Fruit fly (Drosophila melanogaster): ENCODE data around the gene Sodh1.

The Sodh1 gene

dm6 chr3R:7040894-7041293 lies 11.2 kb upstream of the Sodh1 start:
- TF ChIP-seq sv (GFP tag; optimal IDR thresholded peaks at IDR 0.05) (no peak), Vsx2 (GFP tag; optimal IDR thresholded peaks at IDR 0.05; ENCODE audit: partially characterized antibody) (no peak), Myc (optimal IDR thresholded peaks at IDR 0.05) (no peak), fru (GFP tag; optimal IDR thresholded peaks at IDR 0.05) (no peak), CG9705 (GFP tag; optimal IDR thresholded peaks at IDR 0.05) (no peak), Abd-B (GFP tag; optimal IDR thresholded peaks at IDR 0.05) (no peak)

dm6 chr3R:7044016-7044415 lies 8.1 kb upstream of the Sodh1 start:
- TF ChIP-seq lola (GFP tag; optimal IDR thresholded peaks at IDR 0.05): no peak
- no peak for TF ChIP-seq CG9705 (GFP tag; optimal IDR thresholded peaks at IDR 0.05)
- no peak for TF ChIP-seq Sp1 (GFP tag; optimal IDR thresholded peaks at IDR 0.05)
- no peak for TF ChIP-seq GATAd (GFP tag; optimal IDR thresholded peaks at IDR 0.05)
- TF ChIP-seq pan (optimal IDR thresholded peaks at IDR 0.05): no peak
- no peak for TF ChIP-seq Myc (optimal IDR thresholded peaks at IDR 0.05)
- TF ChIP-seq CG32264 (GFP tag; optimal IDR thresholded peaks at IDR 0.05): no peak
- no peak for TF ChIP-seq ey (GFP tag; optimal IDR thresholded peaks at IDR 0.05)
- TF ChIP-seq Hr78 (GFP tag; optimal IDR thresholded peaks at IDR 0.05): no peak
- no peak for TF ChIP-seq h (GFP tag; optimal IDR thresholded peaks at IDR 0.05)
- TF ChIP-seq Hr83 (GFP tag; optimal IDR thresholded peaks at IDR 0.05; ENCODE audit: poor library complexity, severe bottlenecking): no peak
- TF ChIP-seq tai (GFP tag; optimal IDR thresholded peaks at IDR 0.05): no peak
- TF ChIP-seq CrebA (GFP tag; optimal IDR thresholded peaks at IDR 0.05; ENCODE audit: borderline replicate concordance): no peak

- TF ChIP-seq Abd-B (GFP tag; optimal IDR thresholded peaks at IDR 0.05) (no peak), CG9705 (GFP tag; optimal IDR thresholded peaks at IDR 0.05) (no peak), lola (GFP tag; optimal IDR thresholded peaks at IDR 0.05) (no peak), Sp1 (GFP tag; optimal IDR thresholded peaks at IDR 0.05) (no peak), dl (GFP tag; optimal IDR thresholded peaks at IDR 0.05; ENCODE audit: insufficient read depth in 1 of 2, partially characterized antibody in 2 of 2) (no peak), Vsx2 (GFP tag; optimal IDR thresholded peaks at IDR 0.05; ENCODE audit: partially characterized antibody) (no peak), tai (GFP tag; optimal IDR thresholded peaks at IDR 0.05) (no peak), Hr78 (GFP tag; optimal IDR thresholded peaks at IDR 0.05) (no peak), ey (GFP tag; optimal IDR thresholded peaks at IDR 0.05) (no peak), rgr (GFP tag; optimal IDR thresholded peaks at IDR 0.05) (no peak), OdsH (GFP tag; optimal IDR thresholded peaks at IDR 0.05) (no peak), woc (GFP tag; optimal IDR thresholded peaks at IDR 0.05) (no peak), Jra (GFP tag; optimal IDR thresholded peaks at IDR 0.05) (no peak), Hr83 (GFP tag; optimal IDR thresholded peaks at IDR 0.05; ENCODE audit: poor library complexity, severe bottlenecking) (no peak), dsf (GFP tag; optimal IDR thresholded peaks at IDR 0.05; ENCODE audit: borderline replicate concordance) (no peak), Mio (GFP tag; optimal IDR thresholded peaks at IDR 0.05) (no peak), h (GFP tag; optimal IDR thresholded peaks at IDR 0.05) (no peak), usp (GFP tag; optimal IDR thresholded peaks at IDR 0.05) (no peak)
Observed at dm6 chr3R:7054286-7054685, 2.2 kb downstream of the Sodh1 start, which contains the start of gene CG1979. TSS of gene CG1979 (plus strand) at chr3R:7054586.

DNA sequence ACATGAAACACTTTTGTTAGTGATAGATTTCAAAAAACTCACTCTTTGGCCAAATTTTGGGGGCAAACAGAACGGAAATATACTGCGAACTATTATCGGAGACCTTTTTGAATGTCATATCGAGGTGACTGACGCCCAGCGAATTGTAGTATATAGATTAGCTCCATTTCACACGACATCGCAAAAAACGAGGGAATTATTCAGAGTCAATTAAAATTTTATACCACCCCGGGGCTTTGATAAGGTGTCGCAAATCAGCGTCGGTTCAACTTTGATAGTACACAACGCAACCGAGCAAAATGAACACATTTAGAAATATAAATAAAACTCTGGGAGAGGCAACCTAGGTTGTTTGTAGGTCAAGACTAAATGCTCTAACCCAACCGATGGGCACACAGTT lies 5.9 kb downstream of the Sodh1 start:
- TF ChIP-seq h (GFP tag; optimal IDR thresholded peaks at IDR 0.05) (no peak), lola (GFP tag; optimal IDR thresholded peaks at IDR 0.05) (no peak), Rel (GFP tag; optimal IDR thresholded peaks at IDR 0.05) (no peak), Rel (tag; optimal IDR thresholded peaks at IDR 0.05) (no peak), Abd-B (GFP tag; optimal IDR thresholded peaks at IDR 0.05) (no peak), CrebA (GFP tag; optimal IDR thresholded peaks at IDR 0.05; ENCODE audit: borderline replicate concordance) (peak; percentile 34), CG32264 (GFP tag; optimal IDR thresholded peaks at IDR 0.05) (no peak)

DNA sequence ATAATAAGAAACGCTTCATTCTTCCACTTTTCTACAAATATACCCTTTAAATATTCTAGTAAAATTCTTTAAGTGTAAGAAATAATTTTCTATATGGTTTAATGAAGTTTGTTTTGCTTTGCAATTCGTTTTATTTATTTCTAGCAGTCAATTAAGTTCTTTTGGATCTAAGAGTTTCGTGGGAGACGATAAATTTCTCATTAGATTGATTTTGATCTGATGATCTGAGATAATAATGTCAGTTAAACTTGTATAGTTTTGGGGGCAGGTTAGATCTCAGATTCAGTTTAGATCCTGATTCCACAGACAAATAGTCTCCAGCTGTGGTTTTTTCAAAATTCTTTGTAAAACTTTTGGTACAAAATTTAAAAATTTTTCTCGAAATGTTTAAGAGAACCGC lies 6.9 kb downstream of the Sodh1 start, which contains the start of gene dj:
Gene dj, plus strand, starts transcription at position 301 of the 400 bp plus-strand sequence.
- no peak for TF ChIP-seq Hr83 (GFP tag; optimal IDR thresholded peaks at IDR 0.05; ENCODE audit: poor library complexity, severe bottlenecking)
- no peak for TF ChIP-seq foxo (GFP tag; optimal IDR thresholded peaks at IDR 0.05)
- no peak for TF ChIP-seq h (GFP tag; optimal IDR thresholded peaks at IDR 0.05)
- no peak for TF ChIP-seq dsf (GFP tag; optimal IDR thresholded peaks at IDR 0.05; ENCODE audit: borderline replicate concordance)
- TF ChIP-seq CG32264 (GFP tag; optimal IDR thresholded peaks at IDR 0.05): no peak
- TF ChIP-seq Dfd (GFP tag; optimal IDR thresholded peaks at IDR 0.05): no peak
- no peak for TF ChIP-seq Dif (GFP tag; optimal IDR thresholded peaks at IDR 0.05; ENCODE audit: partially characterized antibody)
- no peak for TF ChIP-seq OdsH (GFP tag; optimal IDR thresholded peaks at IDR 0.05)
